Worm (Caenorhabditis elegans) whole organism, young adult: ENCODE measurements around the gene evl-14.

Experiments
- F10E7.11 ChIP-seq: sonication (generic microtip); optimal IDR thresholded peaks from 2 replicates; lab custom pipeline; 2017; ENCODE audit warnings: mild to moderate bottlenecking, missing genetic modification characterization, moderate library complexity, missing compliant biosample characterization
- F22D6.2 ChIP-seq: sonication (generic microtip); optimal IDR thresholded peaks from 2 replicates; lab custom pipeline; 2016; ENCODE audit warnings: mild to moderate bottlenecking, missing genetic modification characterization, missing compliant biosample characterization
- F52B5.7 ChIP-seq: sonication (generic microtip); optimal IDR thresholded peaks from 2 replicates; lab custom pipeline; 2016; ENCODE audit warnings: mild to moderate bottlenecking, missing genetic modification characterization, missing compliant biosample characterization
- K11D2.4 ChIP-seq: fragments of 200-800 bp; sonication (Bioruptor generic); IDR thresholded peaks from 2 replicates; pipeline ENCODE4 v1.3.6; 2022; ENCODE audit warnings: missing genetic modification reagents, missing genetic modification characterization, missing compliant biosample characterization
- T07F8.4 ChIP-seq: sonication (generic microtip); optimal IDR thresholded peaks from 2 replicates; lab custom pipeline; 2016; ENCODE audit warnings: mild to moderate bottlenecking, missing genetic modification characterization, moderate library complexity, missing compliant biosample characterization
- Y53G8AR.9 ChIP-seq: fragments of 200-800 bp; sonication (Bioruptor generic); conservative IDR thresholded peaks from 2 replicates; pipeline ENCODE4 v1.3.6; 2022; ENCODE audit warnings: missing genetic modification reagents, missing genetic modification characterization, missing compliant biosample characterization
- ama-1 ChIP-seq, 3 experiments: fragments of 150-350 bp in 1 of 3; sonication (generic microtip) in 2 of 3; optimal IDR thresholded peaks; 2 replicates each; lab custom pipeline; 2014 to 2018; ENCODE audit warnings: missing biosample characterization in 2 of 3, missing genetic modification characterization in 2 of 3, missing genetic modification reagents in 2 of 3
- aptf-2 ChIP-seq: fragments of 200-800 bp; sonication (Bioruptor generic); conservative IDR thresholded peaks from 2 replicates; pipeline ENCODE4 v1.3.6; 2022; ENCODE audit warnings: missing genetic modification reagents, missing genetic modification characterization, missing compliant biosample characterization
- atf-7 ChIP-seq: sonication (generic microtip); optimal IDR thresholded peaks from 2 replicates; lab custom pipeline; 2017; ENCODE audit warnings: mild to moderate bottlenecking, missing genetic modification characterization, missing compliant biosample characterization
- cebp-1 ChIP-seq, 2 experiments: fragments of 200-800 bp in 1 of 2; sonication (Bioruptor generic) in 1 of 2; sonication (generic microtip) in 1 of 2; IDR thresholded peaks in 1 of 2; optimal IDR thresholded peaks in 1 of 2; 2 replicates each; pipeline versions ENCODE4 v1.3.6 to Lab custom; 2017 to 2022; ENCODE audit warnings: missing compliant biosample characterization in 2 of 2, missing genetic modification characterization in 2 of 2, mild to moderate bottlenecking in 1 of 2, missing genetic modification reagents in 1 of 2, moderate library complexity in 1 of 2
- ceh-27 ChIP-seq: fragments of 200-800 bp; sonication (Bioruptor generic); optimal IDR thresholded peaks from 2 replicates; lab custom pipeline; 2018; ENCODE audit warnings: mild to moderate bottlenecking, missing genetic modification characterization, moderate library complexity, missing compliant biosample characterization
- ceh-40 ChIP-seq: fragments of 200-800 bp; sonication (Bioruptor generic); IDR thresholded peaks from 2 replicates; pipeline ENCODE4 v1.3.6; 2022; ENCODE audit warnings: missing genetic modification characterization, missing compliant biosample characterization
- ceh-79 ChIP-seq: sonication (generic microtip); optimal IDR thresholded peaks from 2 replicates; lab custom pipeline; 2017; ENCODE audit warnings: mild to moderate bottlenecking, missing genetic modification characterization, missing compliant biosample characterization
- chd-7 ChIP-seq: sonication (generic microtip); optimal IDR thresholded peaks from 2 replicates; lab custom pipeline; 2016; ENCODE audit warnings: mild to moderate bottlenecking, missing genetic modification characterization, moderate library complexity, missing compliant biosample characterization
- die-1 ChIP-seq: sonication (generic microtip); optimal IDR thresholded peaks from 2 replicates; lab custom pipeline; 2016; ENCODE audit warnings: missing genotype, mild to moderate bottlenecking, missing genetic modification characterization, missing compliant biosample characterization
- egl-44 ChIP-seq: fragments of 200-800 bp; sonication (Bioruptor generic); IDR thresholded peaks from 2 replicates; pipeline ENCODE4 v1.3.6; 2022; ENCODE audit warnings: missing genetic modification reagents, missing genetic modification characterization, missing compliant biosample characterization
- egrh-3 ChIP-seq: fragments of 200-800 bp; sonication (Bioruptor generic); IDR thresholded peaks from 2 replicates; pipeline ENCODE4 v1.3.6; 2022; ENCODE audit warnings: missing genetic modification reagents, missing genetic modification characterization, missing compliant biosample characterization
- ets-4 ChIP-seq: fragments of 200-800 bp; sonication (Bioruptor generic); optimal IDR thresholded peaks from 2 replicates; lab custom pipeline; 2018; ENCODE audit warnings: mild to moderate bottlenecking, missing genetic modification characterization, missing compliant biosample characterization
- fkh-3 ChIP-seq: sonication (generic microtip); optimal IDR thresholded peaks from 2 replicates; lab custom pipeline; 2016; ENCODE audit warnings: mild to moderate bottlenecking, missing genetic modification characterization, missing compliant biosample characterization
- gei-17 ChIP-seq: fragments of 200-800 bp; sonication (Bioruptor generic); optimal IDR thresholded peaks from 2 replicates; lab custom pipeline; 2018; ENCODE audit warnings: mild to moderate bottlenecking, missing genetic modification characterization, missing compliant biosample characterization
- him-1 ChIP-seq: sonication (generic microtip); optimal IDR thresholded peaks from 2 replicates; lab custom pipeline; 2016; ENCODE audit warnings: missing genotype, missing genetic modification reagents, missing genetic modification characterization, missing compliant biosample characterization
- hlh-26 ChIP-seq: fragments of 200-800 bp; sonication (Bioruptor generic); conservative IDR thresholded peaks from 2 replicates; pipeline ENCODE4 v1.3.6; 2022; ENCODE audit warnings: missing genetic modification reagents, missing genetic modification characterization, missing compliant biosample characterization
- let-526 ChIP-seq: fragments of 200-800 bp; sonication (Bioruptor generic); IDR thresholded peaks from 2 replicates; pipeline ENCODE4 v1.3.6; 2022; ENCODE audit warnings: missing genetic modification reagents, missing genetic modification characterization, missing compliant biosample characterization
- let-607 ChIP-seq, 2 experiments: fragments of 200-800 bp in 1 of 2; sonication (Bioruptor generic) in 1 of 2; sonication (generic microtip) in 1 of 2; optimal IDR thresholded peaks; 2 replicates each; lab custom pipeline; 2016 to 2018; ENCODE audit warnings: mild to moderate bottlenecking in 2 of 2, missing compliant biosample characterization in 2 of 2, missing genetic modification characterization in 2 of 2, moderate library complexity in 2 of 2, missing genotype in 1 of 2
- lin-26 ChIP-seq: fragments of 200-800 bp; sonication (Bioruptor generic); IDR thresholded peaks from 2 replicates; pipeline ENCODE4 v1.3.6; 2022; ENCODE audit warnings: missing genetic modification reagents, missing genetic modification characterization, missing compliant biosample characterization
- lin-40 ChIP-seq: sonication (generic microtip); optimal IDR thresholded peaks from 2 replicates; lab custom pipeline; 2016; ENCODE audit warnings: missing genetic modification characterization, mild to moderate bottlenecking, missing compliant biosample characterization, missing genotype, missing genetic modification reagents
- lin-54 ChIP-seq: fragments of 200-800 bp; sonication (Bioruptor generic); optimal IDR thresholded peaks from 2 replicates; lab custom pipeline; 2018; ENCODE audit warnings: mild to moderate bottlenecking, missing genetic modification characterization, missing compliant biosample characterization
- madf-10 ChIP-seq: sonication (generic microtip); optimal IDR thresholded peaks from 2 replicates; lab custom pipeline; 2016; ENCODE audit warnings: mild to moderate bottlenecking, missing genetic modification characterization, missing compliant biosample characterization
- mes-4 ChIP-seq: sonication (generic microtip); optimal IDR thresholded peaks from 2 replicates; lab custom pipeline; 2016; ENCODE audit warnings: missing genotype, missing genetic modification characterization, missing compliant biosample characterization
- nhr-120 ChIP-seq: fragments of 200-800 bp; sonication (Bioruptor generic); IDR thresholded peaks from 2 replicates; pipeline ENCODE4 v1.3.6; 2022; ENCODE audit warnings: missing genetic modification characterization, missing compliant biosample characterization
- nhr-80 ChIP-seq: sonication (generic microtip); optimal IDR thresholded peaks from 2 replicates; lab custom pipeline; 2016; ENCODE audit warnings: missing genetic modification characterization, missing compliant biosample characterization
- pbrm-1 ChIP-seq: fragments of 200-800 bp; sonication (Bioruptor generic); IDR thresholded peaks from 2 replicates; pipeline ENCODE4 v1.3.6; 2022; ENCODE audit warnings: missing genetic modification reagents, missing genetic modification characterization, missing compliant biosample characterization
- pha-4 ChIP-seq: fragments of 150-350 bp; sonication (generic microtip); optimal IDR thresholded peaks from 2 replicates; lab custom pipeline; 2014; ENCODE audit warnings: missing biosample characterization, missing genetic modification reagents, missing genetic modification characterization
- rcor-1 ChIP-seq: fragments of 200-800 bp; sonication (Bioruptor generic); IDR thresholded peaks from 2 replicates; pipeline ENCODE4 v1.3.6; 2022; ENCODE audit warnings: missing genetic modification reagents, missing genetic modification characterization, missing compliant biosample characterization
- rec-8 ChIP-seq, 2 experiments: sonication (generic microtip); optimal IDR thresholded peaks; 2 replicates each; lab custom pipeline; 2016; ENCODE audit warnings: mild to moderate bottlenecking in 2 of 2, missing genetic modification characterization in 2 of 2, missing genetic modification reagents in 2 of 2, missing genotype in 2 of 2, missing biosample characterization in 1 of 2, missing compliant biosample characterization in 1 of 2, moderate library complexity in 1 of 2
- rpc-1 ChIP-seq, 2 experiments: fragments of 150-350 bp in 1 of 2; sonication (generic microtip) in 1 of 2; optimal IDR thresholded peaks; 2 replicates each; lab custom pipeline; 2014 to 2018; ENCODE audit warnings: missing biosample characterization in 1 of 2, missing genetic modification characterization in 1 of 2, missing genetic modification reagents in 1 of 2, missing genotype in 1 of 2
- sdz-38 ChIP-seq: sonication (generic microtip); optimal IDR thresholded peaks from 2 replicates; lab custom pipeline; 2016; ENCODE audit warnings: missing genotype, missing genetic modification characterization, missing compliant biosample characterization
- snpc-4 ChIP-seq, 5 experiments: fragments of 150-350 bp in 1 of 5; sonication (generic microtip) in 4 of 5; optimal IDR thresholded peaks; 2 replicates each; lab custom pipeline; 2014 to 2018; ENCODE audit warnings: missing genetic modification characterization in 5 of 5, missing biosample characterization in 3 of 5, antibody characterized with exemption in 2 of 5, mild to moderate bottlenecking in 2 of 5, missing compliant biosample characterization in 2 of 5, missing genotype in 2 of 5, moderate library complexity in 2 of 5, missing genetic modification reagents in 1 of 5
- somi-1 ChIP-seq: fragments of 200-800 bp; sonication (Bioruptor generic); optimal IDR thresholded peaks from 2 replicates; lab custom pipeline; 2018; ENCODE audit warnings: mild to moderate bottlenecking, missing genetic modification characterization, missing compliant biosample characterization
- sptf-2 ChIP-seq: fragments of 200-800 bp; sonication (Bioruptor generic); optimal IDR thresholded peaks from 2 replicates; lab custom pipeline; 2018; ENCODE audit warnings: mild to moderate bottlenecking, missing genetic modification characterization, missing compliant biosample characterization
- tbp1 ChIP-seq: fragments of 200-800 bp; sonication (Bioruptor generic); optimal IDR thresholded peaks from 2 replicates; lab custom pipeline; 2018; ENCODE audit warnings: mild to moderate bottlenecking, missing genetic modification characterization, missing compliant biosample characterization
- unc-62 ChIP-seq: fragments of 150-350 bp; optimal IDR thresholded peaks from 2 replicates; lab custom pipeline; 2014; ENCODE audit warnings: missing biosample characterization, missing genetic modification reagents, missing genetic modification characterization
- zfh-2 ChIP-seq: fragments of 200-800 bp; sonication (Bioruptor generic); conservative IDR thresholded peaks from 2 replicates; pipeline ENCODE4 v1.3.6; 2022; ENCODE audit warnings: missing genetic modification reagents, missing genetic modification characterization, missing compliant biosample characterization
- zim-3 ChIP-seq: sonication (generic microtip); optimal IDR thresholded peaks from 2 replicates; lab custom pipeline; 2017; ENCODE audit warnings: mild to moderate bottlenecking, missing genetic modification characterization, moderate library complexity, missing compliant biosample characterization
- ztf-18 ChIP-seq: sonication (generic microtip); optimal IDR thresholded peaks from 2 replicates; lab custom pipeline; 2016; ENCODE audit warnings: missing genotype, mild to moderate bottlenecking, missing genetic modification characterization, missing compliant biosample characterization
- ztf-22 ChIP-seq: fragments of 200-800 bp; sonication (Bioruptor generic); optimal IDR thresholded peaks from 2 replicates; lab custom pipeline; 2018; ENCODE audit warnings: mild to moderate bottlenecking, missing genetic modification characterization, moderate library complexity, missing compliant biosample characterization
- ztf-26 ChIP-seq: sonication (generic microtip); optimal IDR thresholded peaks from 2 replicates; lab custom pipeline; 2017; ENCODE audit warnings: missing genetic modification characterization, missing compliant biosample characterization

evl-14 gene

ce11 chrIII:4284732-4285165 is 28.2 kb downstream of the evl-14 start:
- TF ChIP-seq chd-7 (tag; lab: Kevin White, UChicago) = peak; percentile 51
- peak; percentile 77 for TF ChIP-seq atf-7 (tag; lab: Kevin White, UChicago)
- peak; percentile 32 for TF ChIP-seq lin-54 (GFP tag; lab: Kevin White, UChicago)
- TF ChIP-seq ztf-26 (tag; lab: Kevin White, UChicago) = peak; percentile 75
- TF ChIP-seq fkh-3 = no peak
- TF ChIP-seq pha-4 (tag; lab: Kevin White, UChicago) = peak; percentile 57
- TF ChIP-seq F10E7.11 (tag; lab: Kevin White, UChicago) = no peak
- no peak for TF ChIP-seq aptf-2 (GFP tag; lab: Robert Waterston, UW)
- no peak for TF ChIP-seq snpc-4 (GFP tag; optimal IDR thresholded peaks at IDR 0.05; lab: Kevin White, UChicago)
- TF ChIP-seq snpc-4 (tag; optimal IDR thresholded peaks at IDR 0.05; lab: Kevin White, UChicago) = peak in 3 of 4 experiments; percentile 20 to 57 (median 52)
- TF ChIP-seq rpc-1 (optimal IDR thresholded peaks at IDR 0.05; lab: Kevin White, UChicago) = no peak
- no peak for TF ChIP-seq rpc-1 (tag; optimal IDR thresholded peaks at IDR 0.05; lab: Kevin White, UChicago)
- TF ChIP-seq pbrm-1 (GFP tag; lab: Robert Waterston, UW) = 0 out of 2 replicates have a peak, but pooled peaks have one; percentile 52
- no peak for TF ChIP-seq egrh-3 (GFP tag; lab: Robert Waterston, UW)
- TF ChIP-seq zfh-2 (GFP tag; lab: Robert Waterston, UW) = peak; percentile 73
- no peak for TF ChIP-seq rec-8 (tag; optimal IDR thresholded peaks at IDR 0.05; lab: Kevin White, UChicago)
- TF ChIP-seq sptf-2 = no peak
- TF ChIP-seq let-607 (tag; optimal IDR thresholded peaks at IDR 0.05; lab: Kevin White, UChicago) = peak; percentile 55 to 58
- TF ChIP-seq die-1 = peak; percentile 25
- TF ChIP-seq K11D2.4 (GFP tag; lab: Robert Waterston, UW) = peak; percentile 75
- TF ChIP-seq unc-62 (GFP tag; lab: Kevin White, UChicago) = peak; percentile 35
- TF ChIP-seq lin-40 (tag; lab: Kevin White, UChicago) = peak; percentile 77
- TF ChIP-seq zim-3 (tag; lab: Kevin White, UChicago) = no peak
- TF ChIP-seq ceh-27 = peak; percentile 51
- TF ChIP-seq madf-10 = peak; percentile 64
- TF ChIP-seq egl-44 (GFP tag; lab: Robert Waterston, UW) = peak; percentile 63; the same call in 1 of the 2 replicates
- peak; percentile 21 for TF ChIP-seq ztf-18 (tag; lab: Kevin White, UChicago)
- TF ChIP-seq nhr-80 = peak; percentile 88
- 0 out of 2 replicates have a peak, but pooled peaks have one; percentile 60 for TF ChIP-seq let-526 (GFP tag; lab: Robert Waterston, UW)
- TF ChIP-seq ztf-22 (GFP tag; lab: Kevin White, UChicago) = peak; percentile 24
- TF ChIP-seq ceh-79 (tag; lab: Kevin White, UChicago) = no peak
- TF ChIP-seq somi-1 (GFP tag; lab: Kevin White, UChicago) = peak; percentile 75
- TF ChIP-seq sdz-38 (tag; lab: Kevin White, UChicago) = no peak
- no peak for TF ChIP-seq Y53G8AR.9
- peak; percentile 14 for TF ChIP-seq F22D6.2
- no peak for TF ChIP-seq ama-1 (optimal IDR thresholded peaks at IDR 0.05; lab: Kevin White, UChicago)
- TF ChIP-seq ama-1 (GFP tag; optimal IDR thresholded peaks at IDR 0.05; lab: Kevin White, UChicago) = no peak
- TF ChIP-seq lin-26 (GFP tag; lab: Robert Waterston, UW) = no peak
- TF ChIP-seq F52B5.7 (tag; lab: Kevin White, UChicago) = no peak
- TF ChIP-seq ceh-40 (GFP tag; lab: Robert Waterston, UW) = no peak
- TF ChIP-seq mes-4 (tag; lab: Kevin White, UChicago) = no peak
- no peak for TF ChIP-seq nhr-120 (GFP tag; lab: Robert Waterston, UW)
- TF ChIP-seq him-1 = no peak
- no peak for TF ChIP-seq cebp-1 (GFP tag; IDR thresholded peaks at IDR 0.05; lab: Robert Waterston, UW)
- TF ChIP-seq cebp-1 (tag; optimal IDR thresholded peaks at IDR 0.05; lab: Kevin White, UChicago) = peak; percentile 77
- peak; percentile 43 for TF ChIP-seq tbp1 (GFP tag; lab: Kevin White, UChicago)
- TF ChIP-seq T07F8.4 (tag; lab: Kevin White, UChicago) = no peak
- peak; percentile 36 for TF ChIP-seq gei-17
- TF ChIP-seq rcor-1 = 0 out of 2 replicates have a peak, but pooled peaks have one; percentile 10
- TF ChIP-seq ets-4 (GFP tag; lab: Kevin White, UChicago) = peak; percentile 40
- no peak for TF ChIP-seq hlh-26 (GFP tag; lab: Robert Waterston, UW)
